Worm (Caenorhabditis elegans): ENCODE results near the gene B0280.7.

ce11 chrIII:7068520-7069113 lies 43.1 kb downstream of the B0280.7 start, which contains the start of the genes ubc-18 and R01H2.8:
- no peak for TF ChIP-seq B0310.2 (tag; optimal IDR thresholded peaks at IDR 0.05)
- TF ChIP-seq ceh-36 (tag; optimal IDR thresholded peaks at IDR 0.05), result no peak
- no peak for TF ChIP-seq ama-1 (optimal IDR thresholded peaks at IDR 0.05)
- TF ChIP-seq ceh-13 (GFP tag; optimal IDR thresholded peaks at IDR 0.05), result no peak
